ENCODE assay signal across 6 worm cellular contexts in genomic region chrIV:10421256-10421655, ce11.
TF ChIP-seq lines count a peak whose summit lies in the region.

No protein-coding gene starts in this region.

TF ChIP-seq in whole organism, L1 larva, 84 proteins besides CTCF, POLR2A, EP300 and RAD21 (continues in another document):
- TF ChIP-seq nhr-77 (tag; optimal IDR thresholded peaks at IDR 0.05; lab: Kevin White, UChicago) (no peak), lin-14 (GFP tag; optimal IDR thresholded peaks at IDR 0.05; lab: Kevin White, UChicago) (peak; percentile 51), irx-1 (tag; optimal IDR thresholded peaks at IDR 0.05; lab: Kevin White, UChicago) (no peak), nhr-90 (tag; optimal IDR thresholded peaks at IDR 0.05; lab: Kevin White, UChicago; ENCODE audit: poor library complexity) (no peak), sox-4 (tag; optimal IDR thresholded peaks at IDR 0.05; lab: Kevin White, UChicago) (no peak), ztf-11 (tag; optimal IDR thresholded peaks at IDR 0.05; lab: Kevin White, UChicago) (no peak), Y116A8C.19 (tag; optimal IDR thresholded peaks at IDR 0.05; lab: Kevin White, UChicago; ENCODE audit: borderline replicate concordance) (no peak), zip-4 (GFP tag; optimal IDR thresholded peaks at IDR 0.05; lab: Kevin White, UChicago) (no peak), C04F5.9 (tag; optimal IDR thresholded peaks at IDR 0.05; lab: Kevin White, UChicago) (no peak), C16A3.4 (tag; optimal IDR thresholded peaks at IDR 0.05; lab: Kevin White, UChicago) (no peak), alr-1 (tag; optimal IDR thresholded peaks at IDR 0.05; lab: Kevin White, UChicago; ENCODE audit: borderline replicate concordance) (no peak), jun-1 (tag; optimal IDR thresholded peaks at IDR 0.05; lab: Kevin White, UChicago) (no peak), egl-27 (tag; optimal IDR thresholded peaks at IDR 0.05; lab: Kevin White, UChicago) (no peak), fos-1 (tag; optimal IDR thresholded peaks at IDR 0.05; lab: Kevin White, UChicago) (no peak), dsc-1 (tag; optimal IDR thresholded peaks at IDR 0.05; lab: Kevin White, UChicago) (no peak)

TF ChIP-seq in whole organism, L2 larva, 48 proteins besides CTCF, POLR2A, EP300 and RAD21:
- no peak for TF ChIP-seq peb-1 (tag; optimal IDR thresholded peaks at IDR 0.05; lab: Kevin White, UChicago)
- peak; percentile 41 for TF ChIP-seq blmp-1 (tag; optimal IDR thresholded peaks at IDR 0.05; lab: Kevin White, UChicago; ENCODE audit: insufficient read depth)
- no peak for TF ChIP-seq ztf-1 (GFP tag; conservative IDR thresholded peaks at IDR 0.05; lab: Robert Waterston, UW)
- TF ChIP-seq Y55F3AM.14 (GFP tag; optimal IDR thresholded peaks at IDR 0.05; lab: Kevin White, UChicago): no peak
- no peak for TF ChIP-seq zag-1 (tag; optimal IDR thresholded peaks at IDR 0.05; lab: Kevin White, UChicago)
- no peak for TF ChIP-seq C34F6.9 (tag; optimal IDR thresholded peaks at IDR 0.05; lab: Kevin White, UChicago)
- TF ChIP-seq nhr-77 (tag; optimal IDR thresholded peaks at IDR 0.05; lab: Kevin White, UChicago): no peak
- no peak for TF ChIP-seq mab-5 (tag; optimal IDR thresholded peaks at IDR 0.05; lab: Kevin White, UChicago)
- TF ChIP-seq lin-39 (tag; optimal IDR thresholded peaks at IDR 0.05; lab: Kevin White, UChicago): no peak
- peak; percentile 18 for TF ChIP-seq nhr-129 (tag; optimal IDR thresholded peaks at IDR 0.05; lab: Kevin White, UChicago)
- TF ChIP-seq fos-1 (tag; optimal IDR thresholded peaks at IDR 0.05; lab: Kevin White, UChicago): no peak
- TF ChIP-seq nhr-21 (tag; optimal IDR thresholded peaks at IDR 0.05; lab: Kevin White, UChicago): no peak
- no peak for TF ChIP-seq ztf-4 (tag; optimal IDR thresholded peaks at IDR 0.05; lab: Kevin White, UChicago)
- no peak for TF ChIP-seq crh-2 (tag; optimal IDR thresholded peaks at IDR 0.05; lab: Kevin White, UChicago)
- TF ChIP-seq alr-1 (tag; optimal IDR thresholded peaks at IDR 0.05; lab: Kevin White, UChicago): no peak

TF ChIP-seq in whole organism, L4 larva, 104 proteins besides CTCF, POLR2A, EP300 and RAD21 (continues in another document):
- TF ChIP-seq php-3 (GFP tag; IDR thresholded peaks at IDR 0.05; lab: Robert Waterston, UW) (no peak), dpl-1 (GFP tag; optimal IDR thresholded peaks at IDR 0.05; lab: Kevin White, UChicago) (no peak), lin-13 (GFP tag; optimal IDR thresholded peaks at IDR 0.05; lab: Kevin White, UChicago) (no peak), lin-29 (GFP tag; IDR thresholded peaks at IDR 0.05; lab: Robert Waterston, UW) (no peak), lsy-2 (tag; optimal IDR thresholded peaks at IDR 0.05; lab: Kevin White, UChicago) (no peak), cey-2 (tag; optimal IDR thresholded peaks at IDR 0.05; lab: Kevin White, UChicago; ENCODE audit: borderline replicate concordance, insufficient read depth) (no peak), nhr-28 (tag; optimal IDR thresholded peaks at IDR 0.05; lab: Kevin White, UChicago) (peak; percentile 49), saeg-2 (GFP tag; IDR thresholded peaks at IDR 0.05; lab: Robert Waterston, UW) (no peak), egl-27 (tag; optimal IDR thresholded peaks at IDR 0.05; lab: Kevin White, UChicago) (no peak), ceh-20 (GFP tag; IDR thresholded peaks at IDR 0.05; lab: Robert Waterston, UW) (no peak), unc-130 (GFP tag; optimal IDR thresholded peaks at IDR 0.05; lab: Kevin White, UChicago) (no peak), mes-2 (tag; optimal IDR thresholded peaks at IDR 0.05; lab: Kevin White, UChicago; ENCODE audit: poor library complexity, severe bottlenecking) (peak; percentile 28), zip-11 (GFP tag; IDR thresholded peaks at IDR 0.05; lab: Robert Waterston, UW) (no peak), F26F4.8 (GFP tag; conservative IDR thresholded peaks at IDR 0.05; lab: Robert Waterston, UW) (no peak), mep-1 (tag; optimal IDR thresholded peaks at IDR 0.05; lab: Kevin White, UChicago) (no peak), F44E2.7 (GFP tag; IDR thresholded peaks at IDR 0.05; lab: Robert Waterston, UW) (no peak), aha-1 (tag; lab: Kevin White, UChicago) (peak; percentile 84)

TF ChIP-seq in whole organism, early embryonic, 17 proteins besides CTCF, POLR2A, EP300 and RAD21:
- no peak for TF ChIP-seq ama-1 (optimal IDR thresholded peaks at IDR 0.05; lab: Kevin White, UChicago)
- no peak for TF ChIP-seq F13C5.2 (tag; optimal IDR thresholded peaks at IDR 0.05; lab: Kevin White, UChicago)
- TF ChIP-seq B0310.2 (tag; optimal IDR thresholded peaks at IDR 0.05; lab: Kevin White, UChicago): no peak
- TF ChIP-seq hmbx-1 (tag; optimal IDR thresholded peaks at IDR 0.05; lab: Kevin White, UChicago): no peak
- TF ChIP-seq hmg-4 (GFP tag; optimal IDR thresholded peaks at IDR 0.05; lab: Kevin White, UChicago): peak; percentile 15
TF ChIP-seq in whole organism, early embryonic: peak in this region for 1.

TF ChIP-seq in whole organism, mixed stage, embryonic, 35 proteins besides CTCF, POLR2A, EP300 and RAD21:
- TF ChIP-seq pha-4 (tag; optimal IDR thresholded peaks at IDR 0.05; lab: Kevin White, UChicago): peak; percentile 61
- TF ChIP-seq ceh-39 (tag; optimal IDR thresholded peaks at IDR 0.05; lab: Kevin White, UChicago): no peak
- TF ChIP-seq ham-2 (GFP tag; optimal IDR thresholded peaks at IDR 0.05; lab: Kevin White, UChicago): peak; percentile 2
- TF ChIP-seq lin-32 (GFP tag; optimal IDR thresholded peaks at IDR 0.05; lab: Kevin White, UChicago): peak; percentile 57
- no peak for TF ChIP-seq zip-8 (tag; optimal IDR thresholded peaks at IDR 0.05; lab: Kevin White, UChicago)
- TF ChIP-seq cnd-1 (tag; optimal IDR thresholded peaks at IDR 0.05; lab: Kevin White, UChicago): peak; percentile 35
- TF ChIP-seq ceh-83 (GFP tag; optimal IDR thresholded peaks at IDR 0.05; lab: Kevin White, UChicago): no peak
TF ChIP-seq in whole organism, mixed stage, embryonic: peak in this region for 4.

TF ChIP-seq in whole organism, young adult, 124 proteins besides CTCF, POLR2A, EP300 and RAD21:
- TF ChIP-seq lag-1 (GFP tag; IDR thresholded peaks at IDR 0.05; lab: Robert Waterston, UW) (no peak), hmg-1.2 (GFP tag; IDR thresholded peaks at IDR 0.05; lab: Robert Waterston, UW) (peak; percentile 53; the same call in 1 of the 2 replicates), lin-26 (GFP tag; IDR thresholded peaks at IDR 0.05; lab: Robert Waterston, UW) (no peak), nhr-27 (tag; optimal IDR thresholded peaks at IDR 0.05; lab: Kevin White, UChicago) (no peak), B0336.3 (GFP tag; IDR thresholded peaks at IDR 0.05; lab: Robert Waterston, UW) (no peak), ceh-91 (GFP tag; IDR thresholded peaks at IDR 0.05; lab: Robert Waterston, UW) (no peak), mel-28 (tag; optimal IDR thresholded peaks at IDR 0.05; lab: Kevin White, UChicago; ENCODE audit: borderline replicate concordance) (no peak), egrh-3 (GFP tag; IDR thresholded peaks at IDR 0.05; lab: Robert Waterston, UW) (no peak), chd-7 (tag; optimal IDR thresholded peaks at IDR 0.05; lab: Kevin White, UChicago) (no peak), hrde-1 (tag; optimal IDR thresholded peaks at IDR 0.05; lab: Kevin White, UChicago; ENCODE audit: borderline replicate concordance) (no peak), sptf-2 (GFP tag; optimal IDR thresholded peaks at IDR 0.05; lab: Kevin White, UChicago) (no peak), hlh-26 (GFP tag; conservative IDR thresholded peaks at IDR 0.05; lab: Robert Waterston, UW) (no peak), tbp1 (GFP tag; optimal IDR thresholded peaks at IDR 0.05; lab: Kevin White, UChicago) (no peak), rcor-1 (GFP tag; IDR thresholded peaks at IDR 0.05; lab: Robert Waterston, UW) (no peak), lsy-27 (tag; optimal IDR thresholded peaks at IDR 0.05; lab: Kevin White, UChicago; ENCODE audit: borderline replicate concordance, insufficient read depth) (no peak), attf-3 (GFP tag; conservative IDR thresholded peaks at IDR 0.05; lab: Robert Waterston, UW) (peak; percentile 50; the same call in 1 of the 2 replicates)
